Fruit fly (Drosophila melanogaster) whole organism, adult: Measurements from ENCODE around the gene Irp-1B.
A peak's percentile ranks its signal among the peaks of the same experiment; 100 is the strongest.

Experiments used
- CG11617 ChIP-seq: fragments of 200-800 bp; sonication (Bioruptor generic); optimal IDR thresholded peaks from 2 replicates; lab custom pipeline; 2017; ENCODE audit warnings: mild to moderate bottlenecking, missing biosample characterization, missing genetic modification reagents, missing genetic modification characterization
- CG12768 ChIP-seq: fragments of 200-800 bp; sonication (Bioruptor generic); optimal IDR thresholded peaks from 2 replicates; lab custom pipeline; 2017; ENCODE audit warnings: missing biosample characterization, missing genetic modification characterization, mild to moderate bottlenecking, moderate library complexity, missing genetic modification reagents
- CG14711 ChIP-seq: fragments of 200-800 bp; sonication (Bioruptor generic); optimal IDR thresholded peaks from 2 replicates; lab custom pipeline; 2018; ENCODE audit warnings: missing biosample characterization, mild to moderate bottlenecking, missing genetic modification characterization, moderate library complexity
- CG1620 ChIP-seq: fragments of 200-800 bp; sonication (Bioruptor generic); optimal IDR thresholded peaks from 2 replicates; lab custom pipeline; 2016; ENCODE audit warnings: missing biosample characterization, missing genetic modification characterization
- CG33017 ChIP-seq: fragments of 200-800 bp; sonication (Bioruptor generic); optimal IDR thresholded peaks from 2 replicates; lab custom pipeline; 2018; ENCODE audit warnings: missing biosample characterization, mild to moderate bottlenecking, missing genetic modification characterization, moderate library complexity
- CG7045 ChIP-seq: fragments of 200-800 bp; sonication (Bioruptor generic); optimal IDR thresholded peaks from 2 replicates; lab custom pipeline; 2017; ENCODE audit warnings: missing biosample characterization, mild to moderate bottlenecking, missing genetic modification characterization
- CG7101 ChIP-seq: fragments of 200-800 bp; sonication (Bioruptor generic); optimal IDR thresholded peaks from 2 replicates; lab custom pipeline; 2018; ENCODE audit warnings: missing biosample characterization, mild to moderate bottlenecking, missing genetic modification characterization, moderate library complexity
- Clk ChIP-seq: fragments of 200-800 bp; sonication (Bioruptor generic); optimal IDR thresholded peaks from 2 replicates; lab custom pipeline; 2017; ENCODE audit warnings: missing biosample characterization, missing genetic modification characterization
- Crg-1 ChIP-seq: fragments of 200-800 bp; sonication (Bioruptor generic); optimal IDR thresholded peaks from 2 replicates; lab custom pipeline; 2016; ENCODE audit warnings: missing biosample characterization, missing genetic modification characterization
- Hr96 ChIP-seq: fragments of 200-800 bp; sonication (Bioruptor generic); optimal IDR thresholded peaks from 2 replicates; lab custom pipeline; 2016; ENCODE audit warnings: missing biosample characterization, missing genetic modification characterization
- Mnt ChIP-seq: fragments of 200-800 bp; sonication (Bioruptor generic); optimal IDR thresholded peaks from 2 replicates; lab custom pipeline; 2016; ENCODE audit warnings: missing biosample characterization, mild to moderate bottlenecking, missing genetic modification characterization
- bab1 ChIP-seq: fragments of 200-800 bp; sonication (Bioruptor generic); optimal IDR thresholded peaks from 3 replicates; lab custom pipeline; 2019; ENCODE audit warnings: missing biosample characterization, mild to moderate bottlenecking, missing genetic modification characterization, moderate library complexity
- cic ChIP-seq: fragments of 200-800 bp; sonication (Bioruptor generic); optimal IDR thresholded peaks from 2 replicates; lab custom pipeline; 2017; ENCODE audit warnings: missing biosample characterization, mild to moderate bottlenecking, missing genetic modification characterization, moderate library complexity
- cnc ChIP-seq, 2 experiments: fragments of >200 bp; optimal IDR thresholded peaks; 2 replicates each; lab custom pipeline; 2017
- kay ChIP-seq: fragments of 200-800 bp; sonication (Bioruptor generic); peaks from one replicate; lab custom pipeline; 2016; ENCODE audit warnings: missing biosample characterization, missing genetic modification characterization, borderline replicate concordance
- ovo ChIP-seq: fragments of 200-800 bp; sonication (Bioruptor generic); optimal IDR thresholded peaks from 2 replicates; lab custom pipeline; 2016; ENCODE audit warnings: missing biosample characterization, missing genetic modification characterization
- pad ChIP-seq: fragments of 200-800 bp; sonication (Bioruptor generic); optimal IDR thresholded peaks from 3 replicates; lab custom pipeline; 2017; ENCODE audit warnings: missing biosample characterization, missing genetic modification characterization, mild to moderate bottlenecking, moderate library complexity, missing genetic modification reagents
- tj ChIP-seq: fragments of 200-800 bp; sonication (Bioruptor generic); optimal IDR thresholded peaks from 3 replicates; lab custom pipeline; 2017; ENCODE audit warnings: missing biosample characterization, mild to moderate bottlenecking, missing genetic modification characterization, moderate library complexity
- toe ChIP-seq: fragments of 200-800 bp; sonication (Bioruptor generic); optimal IDR thresholded peaks from 2 replicates; lab custom pipeline; 2016; ENCODE audit warnings: missing biosample characterization, missing genetic modification characterization

The Irp-1B gene

DNA sequence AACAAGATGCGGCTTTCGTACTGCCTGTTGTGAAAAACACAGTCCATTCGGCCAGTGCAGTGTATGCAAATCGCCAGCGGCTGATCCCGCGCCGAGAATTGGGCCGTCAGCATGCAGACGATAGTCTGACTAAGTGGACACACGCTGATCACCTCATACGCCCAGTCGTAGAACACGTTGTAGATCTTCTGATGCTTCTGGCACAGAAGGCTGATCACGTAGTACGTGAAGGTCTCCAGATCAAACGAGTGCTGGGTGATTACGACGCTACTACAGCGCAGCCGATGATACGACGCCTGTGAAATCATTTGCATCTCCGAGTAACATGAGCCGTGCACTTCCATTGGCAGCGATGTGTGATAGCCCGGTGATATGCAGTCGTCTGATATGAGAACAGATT is 8.7 kb downstream of the Irp-1B start:
- TF ChIP-seq cic: peak; percentile 64
- no peak for TF ChIP-seq CG1620 (GFP tag; lab: Kevin White, UChicago)
- TF ChIP-seq Mnt (GFP tag; lab: Kevin White, UChicago): no peak

DNA sequence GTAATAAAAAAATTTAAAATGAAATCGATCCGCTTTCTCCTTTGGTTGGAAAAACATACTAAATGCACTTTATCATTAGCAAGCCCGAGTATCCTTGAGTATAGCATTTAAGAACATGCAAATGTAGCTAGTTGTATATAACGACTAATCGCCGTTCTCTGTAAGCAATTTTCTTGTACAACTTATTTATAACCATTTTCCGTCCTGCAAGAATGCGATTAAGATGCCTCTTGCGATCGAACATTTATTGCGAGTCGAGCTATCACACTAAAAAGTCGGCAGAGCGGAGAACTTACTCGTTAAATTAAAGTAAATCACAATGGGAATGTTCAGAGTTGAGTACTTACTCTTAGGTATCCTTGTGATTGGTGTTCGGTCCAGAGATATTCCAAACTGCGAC is 11.9 kb downstream of the Irp-1B start, which contains the start of gene mthl11:
Gene mthl11 (plus strand): TSS at position 301 of the 400 bp plus-strand sequence.
- TF ChIP-seq CG14711: no peak
- TF ChIP-seq bab1 (GFP tag; lab: Kevin White, UChicago): no peak
- TF ChIP-seq CG11617: no peak
- TF ChIP-seq CG1620 (GFP tag; lab: Kevin White, UChicago): no peak
- no peak for TF ChIP-seq ovo (GFP tag; lab: Kevin White, UChicago)
- TF ChIP-seq CG7101: no peak
- TF ChIP-seq Clk (GFP tag; lab: Kevin White, UChicago): no peak
- no peak for TF ChIP-seq CG12768 (GFP tag; lab: Kevin White, UChicago)
- TF ChIP-seq cnc (optimal IDR thresholded peaks at IDR 0.05; lab: Kevin White, UChicago): no peak
- no peak for TF ChIP-seq CG7045 (GFP tag; lab: Kevin White, UChicago)
- TF ChIP-seq Mnt (GFP tag; lab: Kevin White, UChicago): no peak
- TF ChIP-seq Hr96 (GFP tag; lab: Kevin White, UChicago): no peak
- no peak for TF ChIP-seq tj (GFP tag; lab: Kevin White, UChicago)

DNA sequence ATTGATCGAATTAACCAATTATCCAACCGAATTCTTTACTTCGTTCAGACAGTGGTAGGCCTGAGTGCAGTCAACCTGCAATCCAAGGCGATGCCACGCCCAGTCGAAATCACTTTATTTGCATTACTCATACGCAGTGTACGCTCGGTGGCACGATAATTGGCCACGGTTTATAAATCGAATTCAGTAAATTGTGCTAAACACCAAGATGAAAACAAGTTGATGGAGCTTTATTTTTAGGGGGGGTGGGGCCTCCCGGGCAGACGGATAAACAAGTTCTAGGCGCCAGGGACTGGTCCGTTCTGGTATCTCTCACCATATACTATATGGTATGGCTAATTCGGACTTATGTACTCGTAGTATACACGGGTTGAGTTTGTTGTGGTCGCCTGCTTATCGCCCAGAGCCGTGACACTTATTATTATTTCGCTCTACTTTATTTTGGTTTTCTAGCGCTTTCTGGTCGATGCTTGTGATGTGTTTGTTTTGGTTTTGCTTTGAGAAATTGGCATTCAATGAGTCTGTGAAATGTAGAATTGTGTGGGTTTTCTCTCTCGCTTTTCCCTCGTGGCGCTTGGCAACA is 17.3 kb downstream of the Irp-1B start:
- TF ChIP-seq tj (GFP tag; lab: Kevin White, UChicago) (no peak), cic (peak; percentile 23)

DNA sequence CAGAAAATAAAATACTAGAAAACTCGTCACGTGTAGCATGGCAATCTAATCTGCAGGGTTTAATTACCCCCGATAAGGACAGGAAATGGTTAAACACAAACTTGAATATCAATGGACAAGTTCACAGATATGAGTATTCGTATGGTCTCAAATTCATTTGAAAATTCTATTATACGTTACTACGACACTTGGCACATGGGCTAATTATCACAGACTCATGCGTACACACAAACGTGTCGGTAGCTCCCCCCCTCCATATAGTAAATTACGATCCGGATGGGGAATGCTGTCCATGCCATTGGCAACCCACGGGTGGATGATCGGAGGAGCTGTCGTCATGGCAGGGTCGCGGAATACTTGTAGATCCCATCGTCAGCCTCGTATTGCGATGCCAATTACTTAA is 18.3 kb downstream of the Irp-1B start:
- TF ChIP-seq CG7101 (no peak), cic (peak; percentile 90), pad (GFP tag; lab: Kevin White, UChicago) (no peak), kay (GFP tag; lab: Kevin White, UChicago) (peak; percentile 77), CG7045 (GFP tag; lab: Kevin White, UChicago) (no peak), Mnt (GFP tag; lab: Kevin White, UChicago) (peak; percentile 76), CG33017 (no peak)

DNA sequence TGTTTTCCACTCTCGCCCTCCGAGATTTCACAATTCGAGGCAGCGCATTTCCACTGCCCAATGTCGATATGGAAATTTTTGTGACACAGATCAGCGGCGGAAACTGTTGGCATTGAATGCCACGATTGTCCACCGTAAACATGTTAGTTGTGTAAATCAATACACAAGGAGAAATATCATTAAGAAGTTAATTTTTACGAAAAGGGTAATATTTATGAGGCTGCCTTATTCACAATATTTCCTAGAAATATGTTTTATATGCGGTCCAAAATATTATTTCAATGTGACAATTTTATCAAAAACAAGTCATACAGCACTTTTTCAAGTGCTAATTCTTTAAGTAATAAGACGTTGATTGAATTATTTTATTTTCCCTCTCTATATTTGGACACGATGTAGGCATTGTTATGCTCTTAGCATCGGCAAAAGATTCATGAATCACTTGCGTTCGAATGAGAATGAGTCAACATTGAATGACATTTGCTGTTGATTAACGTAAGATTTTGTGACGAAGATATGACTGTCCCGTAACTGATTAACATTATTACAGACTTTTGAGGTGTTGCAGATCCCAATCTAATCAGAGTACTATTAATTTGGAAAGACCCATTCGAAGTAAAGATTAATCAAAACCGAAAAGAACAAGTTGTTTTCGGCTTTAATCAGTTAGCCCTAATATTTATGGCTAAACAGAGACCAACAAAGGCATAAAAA is 18.9 kb downstream of the Irp-1B start:
- no peak for TF ChIP-seq cic
- TF ChIP-seq pad (GFP tag; lab: Kevin White, UChicago): no peak
- TF ChIP-seq CG14711: no peak
- no peak for TF ChIP-seq Mnt (GFP tag; lab: Kevin White, UChicago)
- no peak for TF ChIP-seq toe (GFP tag; lab: Kevin White, UChicago)
- no peak for TF ChIP-seq tj (GFP tag; lab: Kevin White, UChicago)
- TF ChIP-seq Clk (GFP tag; lab: Kevin White, UChicago): no peak
- no peak for TF ChIP-seq CG1620 (GFP tag; lab: Kevin White, UChicago)
- TF ChIP-seq kay (GFP tag; lab: Kevin White, UChicago): no peak
- no peak for TF ChIP-seq cnc (optimal IDR thresholded peaks at IDR 0.05; lab: Kevin White, UChicago)
- no peak for TF ChIP-seq Hr96 (GFP tag; lab: Kevin White, UChicago)
- TF ChIP-seq bab1 (GFP tag; lab: Kevin White, UChicago): no peak

DNA sequence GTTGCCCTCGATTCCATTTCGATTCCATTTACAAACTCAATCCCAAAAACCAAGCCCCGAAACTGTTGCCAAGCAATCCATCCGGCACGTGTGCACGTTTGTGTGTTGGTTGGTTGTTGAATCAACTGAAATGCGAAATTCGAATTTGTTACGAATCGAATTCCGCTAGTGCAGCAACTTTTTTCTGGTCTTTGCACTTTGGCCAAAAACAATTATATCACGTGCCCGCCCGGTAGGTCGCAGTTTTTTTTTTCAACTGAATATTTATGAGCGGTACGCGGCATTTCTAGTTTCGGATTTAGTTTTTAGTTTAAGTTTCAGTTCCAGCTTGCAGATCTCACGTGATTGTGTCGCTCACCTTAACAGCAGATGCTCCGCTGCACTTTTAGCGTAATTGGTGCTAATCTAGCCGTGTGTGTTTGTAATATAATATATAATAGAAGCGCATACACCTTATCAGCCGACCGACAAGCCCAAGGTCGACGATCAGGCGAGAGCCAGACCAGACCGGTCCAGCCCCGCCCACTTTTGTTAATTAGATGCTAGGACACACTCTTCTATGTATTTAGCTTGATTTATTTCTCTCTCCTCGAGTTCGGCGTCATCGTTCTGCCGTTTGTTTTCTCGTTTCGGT is 19.5 kb downstream of the Irp-1B start:
- TF ChIP-seq cic: peak; percentile 87
- no peak for TF ChIP-seq Crg-1 (GFP tag; lab: Kevin White, UChicago)
- peak; percentile 67 for TF ChIP-seq CG12768 (GFP tag; lab: Kevin White, UChicago)
- TF ChIP-seq tj (GFP tag; lab: Kevin White, UChicago): peak; percentile 97
- peak; percentile 17 for TF ChIP-seq Mnt (GFP tag; lab: Kevin White, UChicago)
- TF ChIP-seq kay (GFP tag; lab: Kevin White, UChicago): peak; percentile 95
- TF ChIP-seq cnc (optimal IDR thresholded peaks at IDR 0.05; lab: Kevin White, UChicago): peak in 1 of 2 experiments; percentile 17
- no peak for TF ChIP-seq CG33017
- TF ChIP-seq ovo (GFP tag; lab: Kevin White, UChicago): peak; percentile 4

DNA sequence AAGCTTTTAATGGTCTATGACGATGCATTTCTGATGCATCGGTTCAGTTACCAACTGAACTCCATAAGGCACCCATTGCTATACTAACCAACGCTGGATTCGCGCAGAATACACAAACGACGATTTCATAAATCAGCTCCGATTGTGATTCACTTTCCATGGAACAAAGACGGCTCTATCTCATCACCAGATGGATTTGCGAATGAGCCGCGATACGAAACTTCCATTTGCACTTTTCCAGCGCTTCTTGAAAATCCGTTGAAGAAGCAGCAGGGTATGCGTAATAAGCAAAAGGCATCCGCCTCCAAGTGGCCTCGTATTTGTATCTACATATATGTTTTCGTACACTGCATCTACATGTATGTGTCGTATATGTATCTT is 20.1 kb downstream of the Irp-1B start:
- TF ChIP-seq Crg-1 (GFP tag; lab: Kevin White, UChicago): no peak
- TF ChIP-seq toe (GFP tag; lab: Kevin White, UChicago): no peak
- TF ChIP-seq CG12768 (GFP tag; lab: Kevin White, UChicago): no peak
- no peak for TF ChIP-seq kay (GFP tag; lab: Kevin White, UChicago)
- TF ChIP-seq CG7045 (GFP tag; lab: Kevin White, UChicago): no peak
- TF ChIP-seq tj (GFP tag; lab: Kevin White, UChicago): no peak
- no peak for TF ChIP-seq cic
